Worm (Caenorhabditis elegans) whole organism, L4 larva: ENCODE data around the gene dos-3.

Experiments
- R02D3.7 ChIP-seq: fragments of 150-350 bp; sonication (generic microtip); optimal IDR thresholded peaks from 3 replicates; lab custom pipeline; 2014; ENCODE audit warnings: missing biosample characterization, missing genetic modification characterization
- attf-4 ChIP-seq: sonication (generic microtip); optimal IDR thresholded peaks from 3 replicates; lab custom pipeline; 2017; ENCODE audit warnings: missing biosample characterization, missing genetic modification characterization
- ceh-82 ChIP-seq: sonication (generic microtip); optimal IDR thresholded peaks from 2 replicates; lab custom pipeline; 2017; ENCODE audit warnings: missing biosample characterization, missing genetic modification characterization
- ces-1 ChIP-seq: fragments of 150-350 bp; sonication (generic microtip); optimal IDR thresholded peaks from 4 replicates; lab custom pipeline; 2014; ENCODE audit warnings: missing biosample characterization, missing genetic modification reagents, missing genetic modification characterization
- ctbp-1 ChIP-seq: fragments of 200-800 bp; sonication (Bioruptor generic); IDR thresholded peaks from 2 replicates; pipeline ENCODE4 v1.3.6; 2022; ENCODE audit warnings: missing genetic modification reagents, missing genetic modification characterization, missing compliant biosample characterization
- daf-19 ChIP-seq: fragments of 200-800 bp; sonication (Bioruptor generic); conservative IDR thresholded peaks from 2 replicates; pipeline ENCODE4 v1.3.6; 2022; ENCODE audit warnings: missing genetic modification characterization, missing compliant biosample characterization
- dmd-8 ChIP-seq: fragments of 200-800 bp; sonication (Bioruptor generic); IDR thresholded peaks from 2 replicates; pipeline ENCODE4 v1.3.6; 2022; ENCODE audit warnings: missing genetic modification characterization, missing compliant biosample characterization
- duxl-1 ChIP-seq: sonication (generic microtip); optimal IDR thresholded peaks from 2 replicates; lab custom pipeline; 2016; ENCODE audit warnings: mild to moderate bottlenecking, missing genetic modification characterization, moderate library complexity, missing compliant biosample characterization; ENCODE audit not compliant: poor library complexity
- egl-27 ChIP-seq: sonication (generic microtip); optimal IDR thresholded peaks from 3 replicates; lab custom pipeline; 2017; ENCODE audit warnings: missing biosample characterization, missing genetic modification reagents, missing genetic modification characterization
- lin-39 ChIP-seq: fragments of 150-350 bp; optimal IDR thresholded peaks from 2 replicates; lab custom pipeline; 2014; ENCODE audit warnings: missing biosample characterization, missing genetic modification reagents, missing genetic modification characterization
- nhr-11 ChIP-seq: fragments of 150-350 bp; optimal IDR thresholded peaks from 2 replicates; lab custom pipeline; 2014; ENCODE audit warnings: missing biosample characterization, missing genetic modification characterization
- nhr-28 ChIP-seq: fragments of 150-350 bp; optimal IDR thresholded peaks from 2 replicates; lab custom pipeline; 2014; ENCODE audit warnings: missing biosample characterization, missing genetic modification characterization
- snpc-4 ChIP-seq: fragments of 150-350 bp; optimal IDR thresholded peaks from 2 replicates; lab custom pipeline; 2014; ENCODE audit warnings: missing biosample characterization, missing genetic modification characterization
- zag-1 ChIP-seq: fragments of 150-350 bp; optimal IDR thresholded peaks from 2 replicates; lab custom pipeline; 2014; ENCODE audit warnings: missing biosample characterization, missing genetic modification characterization

- TF ChIP-seq R02D3.7 (tag; lab: Kevin White, UChicago) (no peak), zag-1 (tag; lab: Kevin White, UChicago) (no peak), nhr-11 (tag; lab: Kevin White, UChicago) (peak; percentile 10), snpc-4 (no peak), nhr-28 (tag; lab: Kevin White, UChicago) (no peak), ctbp-1 (GFP tag; lab: Robert Waterston, UW) (no peak), daf-19 (GFP tag; lab: Robert Waterston, UW) (no peak), egl-27 (tag; lab: Kevin White, UChicago) (no peak), dmd-8 (GFP tag; lab: Robert Waterston, UW) (no peak), ceh-82 (tag; lab: Kevin White, UChicago) (no peak), lin-39 (tag; lab: Kevin White, UChicago) (no peak), attf-4 (tag; lab: Kevin White, UChicago) (no peak), ces-1 (GFP tag; lab: Kevin White, UChicago) (no peak), duxl-1 (tag; lab: Kevin White, UChicago) (no peak)
These were observed 16.7 kb downstream of the dos-3 start, which contains the start of gene clec-149 for ce11 chrIII:822546-823272.
